Worm (Caenorhabditis elegans): ENCODE results near the gene fil-1.

The fil-1 gene

DNA sequence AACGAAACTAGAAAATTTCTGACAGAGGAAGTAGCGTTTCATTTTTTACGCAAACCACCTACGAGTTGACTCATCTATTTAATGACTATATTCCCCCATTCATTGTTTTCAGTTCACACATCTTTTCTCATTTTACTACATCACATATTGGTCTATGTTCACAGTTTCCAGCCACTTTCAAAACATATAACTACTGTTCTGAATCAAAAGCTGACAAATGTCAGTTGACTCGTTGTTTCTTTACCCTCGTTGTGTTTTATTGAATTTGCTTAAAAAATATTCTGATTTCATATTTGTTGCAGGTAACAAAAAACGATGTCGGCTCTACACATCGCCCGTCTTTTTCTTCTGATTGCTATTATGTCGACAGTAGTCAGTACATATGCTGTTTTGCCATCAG, 22.5 kb upstream of the fil-1 start, which contains the start of gene nlp-59:
Gene nlp-59 (plus strand): TSS at position 301 of the 400 bp plus-strand sequence.
- TF ChIP-seq tbx-11 (GFP tag; IDR thresholded peaks at IDR 0.05) (no peak), hmbx-1 (tag; optimal IDR thresholded peaks at IDR 0.05) (no peak), aly-1 (tag; optimal IDR thresholded peaks at IDR 0.05) (no peak), ceh-13 (GFP tag; optimal IDR thresholded peaks at IDR 0.05) (no peak)

DNA sequence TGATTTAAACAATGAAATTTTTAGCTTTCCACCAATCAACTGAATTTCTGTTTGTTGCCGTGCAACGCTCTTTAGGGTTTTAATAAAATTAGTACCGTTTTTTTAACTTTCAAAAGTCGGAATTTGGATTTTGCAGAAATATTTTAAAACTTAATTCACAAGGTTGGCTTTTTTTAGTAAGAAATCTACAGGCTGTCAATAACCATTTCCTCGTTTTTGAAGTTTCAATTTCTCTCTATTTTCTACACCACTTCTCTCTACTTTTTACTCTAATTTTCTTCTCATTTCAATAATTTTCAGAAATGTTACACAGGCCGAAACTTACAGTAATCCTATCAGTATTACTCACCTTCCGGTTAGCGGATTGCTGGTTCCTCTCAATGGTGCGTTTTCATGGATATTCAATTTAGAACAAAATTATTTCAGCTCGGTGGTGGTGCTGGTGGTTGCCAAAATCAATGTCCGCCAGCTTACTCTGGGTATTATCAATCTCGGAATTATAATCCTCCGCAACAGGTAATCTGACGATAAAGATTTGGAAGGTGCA, 15.4 kb upstream of the fil-1 start, which contains the start of the genes grd-12 and F02D8.1:
Gene grd-12 (plus strand): TSS at position 301 of the 547 bp plus-strand sequence.
Gene F02D8.1 (minus strand): TSS at position 497 of the 547 bp plus-strand sequence.
- TF ChIP-seq sea-1 (GFP tag; conservative IDR thresholded peaks at IDR 0.05) = no peak
- no peak for TF ChIP-seq ceh-36 (tag; optimal IDR thresholded peaks at IDR 0.05)
- TF ChIP-seq pes-1 (GFP tag; IDR thresholded peaks at IDR 0.05) = no peak
- no peak for TF ChIP-seq aly-1 (tag; optimal IDR thresholded peaks at IDR 0.05)

DNA sequence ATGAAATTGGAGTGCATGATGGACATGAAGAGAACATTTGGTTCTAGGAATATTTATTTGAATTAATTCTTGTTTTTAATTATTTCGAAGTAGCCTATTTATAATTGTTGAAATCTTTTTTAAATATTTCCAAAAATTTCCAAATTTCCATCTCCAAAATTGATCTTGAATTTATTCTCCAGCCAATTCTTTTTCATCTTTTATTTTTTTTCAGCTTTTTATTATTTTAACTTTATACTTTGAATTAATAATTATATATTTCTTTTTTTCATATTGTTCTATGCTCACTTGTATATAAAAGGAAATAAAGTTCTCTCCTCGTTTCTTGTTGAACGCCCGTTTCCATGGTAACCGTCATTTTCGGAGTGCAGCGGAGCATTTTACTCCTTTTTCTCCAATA, 13.7 kb upstream of the fil-1 start, which contains the start of gene xbx-1:
Gene xbx-1 (plus strand): TSS at position 301 of the 400 bp plus-strand sequence.
- no peak for TF ChIP-seq hmg-4 (GFP tag; optimal IDR thresholded peaks at IDR 0.05)
- TF ChIP-seq F13C5.2 (tag; optimal IDR thresholded peaks at IDR 0.05) = no peak
- TF ChIP-seq ceh-13 (GFP tag; optimal IDR thresholded peaks at IDR 0.05) = no peak
- no peak for TF ChIP-seq tra-4 (tag; optimal IDR thresholded peaks at IDR 0.05)
- no peak for TF ChIP-seq ets-7 (tag; optimal IDR thresholded peaks at IDR 0.05)
- no peak for TF ChIP-seq hmbx-1 (tag; optimal IDR thresholded peaks at IDR 0.05)
- no peak for TF ChIP-seq tbx-37 (GFP tag; conservative IDR thresholded peaks at IDR 0.05)

DNA sequence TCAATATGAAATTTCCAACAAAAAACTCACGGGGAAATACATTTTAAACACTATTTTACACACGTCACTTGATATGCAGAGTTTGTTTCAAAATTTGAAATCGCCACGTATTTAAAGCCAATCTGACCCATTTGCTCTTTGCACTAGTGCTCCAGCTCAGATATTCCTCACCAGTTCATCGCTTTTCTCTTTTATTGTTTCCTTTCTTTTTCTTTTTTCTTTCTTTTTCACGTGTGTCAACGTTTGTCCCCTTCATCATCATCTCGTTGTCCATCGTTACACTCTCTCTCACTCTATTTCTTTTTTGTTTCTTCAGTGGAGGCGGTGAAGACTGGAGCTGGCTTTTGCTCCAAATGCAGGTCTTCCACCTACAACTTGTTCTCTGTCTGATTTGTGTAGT, 9.0 kb upstream of the fil-1 start, which contains the start of gene F02D8.4:
Gene F02D8.4 (plus strand): TSS at position 301 of the 400 bp plus-strand sequence.
- TF ChIP-seq tbx-37 (GFP tag; conservative IDR thresholded peaks at IDR 0.05) (no peak), ceh-36 (tag; optimal IDR thresholded peaks at IDR 0.05) (no peak), aly-1 (tag; optimal IDR thresholded peaks at IDR 0.05) (no peak), ets-7 (tag; optimal IDR thresholded peaks at IDR 0.05) (no peak), hmg-4 (GFP tag; optimal IDR thresholded peaks at IDR 0.05) (no peak), tra-4 (tag; optimal IDR thresholded peaks at IDR 0.05) (no peak), flt-1 (GFP tag; IDR thresholded peaks at IDR 0.05) (no peak), pes-1 (GFP tag; IDR thresholded peaks at IDR 0.05) (no peak), sea-1 (GFP tag; conservative IDR thresholded peaks at IDR 0.05) (no peak), ama-1 (optimal IDR thresholded peaks at IDR 0.05) (no peak), scrt-1 (GFP tag; IDR thresholded peaks at IDR 0.05) (no peak), tbx-11 (GFP tag; IDR thresholded peaks at IDR 0.05) (no peak), B0310.2 (tag; optimal IDR thresholded peaks at IDR 0.05) (no peak), F13C5.2 (tag; optimal IDR thresholded peaks at IDR 0.05) (no peak), hnd-1 (tag; optimal IDR thresholded peaks at IDR 0.05) (no peak), hmbx-1 (tag; optimal IDR thresholded peaks at IDR 0.05) (no peak), ceh-13 (GFP tag; optimal IDR thresholded peaks at IDR 0.05) (no peak)

ce11 chrV:14990843-14991242, 2.8 kb upstream of the fil-1 start, which contains the start of the genes cdt-2 and T01C3.2:
TSS of gene cdt-2 (minus strand) at chrV:14991126.
TSS of gene T01C3.2 (plus strand) at chrV:14991168.
- no peak for TF ChIP-seq hmg-4 (GFP tag; optimal IDR thresholded peaks at IDR 0.05)
- TF ChIP-seq ama-1 (optimal IDR thresholded peaks at IDR 0.05) = no peak
- TF ChIP-seq B0310.2 (tag; optimal IDR thresholded peaks at IDR 0.05) = no peak
- TF ChIP-seq tra-4 (tag; optimal IDR thresholded peaks at IDR 0.05) = no peak
- no peak for TF ChIP-seq tbx-37 (GFP tag; conservative IDR thresholded peaks at IDR 0.05)
- TF ChIP-seq flt-1 (GFP tag; IDR thresholded peaks at IDR 0.05) = no peak
- TF ChIP-seq pes-1 (GFP tag; IDR thresholded peaks at IDR 0.05) = no peak
- no peak for TF ChIP-seq F13C5.2 (tag; optimal IDR thresholded peaks at IDR 0.05)
- TF ChIP-seq tbx-11 (GFP tag; IDR thresholded peaks at IDR 0.05) = no peak

DNA sequence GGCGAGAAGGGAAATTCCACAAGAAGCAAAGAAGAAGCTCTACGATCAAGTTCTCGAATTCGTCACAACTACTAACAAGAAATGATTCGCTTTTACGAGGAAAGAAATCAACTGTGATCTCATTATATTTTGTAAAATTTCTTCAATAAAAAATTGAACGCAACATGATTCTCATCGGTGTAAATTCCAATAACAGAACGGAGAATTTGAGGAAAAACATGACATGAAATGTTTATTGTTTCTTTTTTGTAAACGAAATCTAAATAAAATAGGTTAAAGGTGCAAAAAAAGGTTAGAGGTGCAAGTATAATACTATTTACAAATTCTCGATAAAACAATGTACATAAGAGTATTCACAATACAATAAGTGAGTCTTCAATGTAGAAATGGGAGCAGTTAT, 2.1 kb upstream of the fil-1 start:
- TF ChIP-seq pes-1 (GFP tag; IDR thresholded peaks at IDR 0.05) = no peak
- no peak for TF ChIP-seq ama-1 (optimal IDR thresholded peaks at IDR 0.05)
- TF ChIP-seq hmg-4 (GFP tag; optimal IDR thresholded peaks at IDR 0.05) = no peak
- TF ChIP-seq flt-1 (GFP tag; IDR thresholded peaks at IDR 0.05) = no peak
- no peak for TF ChIP-seq ceh-36 (tag; optimal IDR thresholded peaks at IDR 0.05)
- TF ChIP-seq tbx-11 (GFP tag; IDR thresholded peaks at IDR 0.05) = no peak
- no peak for TF ChIP-seq ets-7 (tag; optimal IDR thresholded peaks at IDR 0.05)
- TF ChIP-seq aly-1 (tag; optimal IDR thresholded peaks at IDR 0.05) = no peak
- no peak for TF ChIP-seq B0310.2 (tag; optimal IDR thresholded peaks at IDR 0.05)
- no peak for TF ChIP-seq tbx-37 (GFP tag; conservative IDR thresholded peaks at IDR 0.05)
- no peak for TF ChIP-seq hnd-1 (tag; optimal IDR thresholded peaks at IDR 0.05)
- no peak for TF ChIP-seq hmbx-1 (tag; optimal IDR thresholded peaks at IDR 0.05)
- no peak for TF ChIP-seq ceh-13 (GFP tag; optimal IDR thresholded peaks at IDR 0.05)

ce11 chrV:14992627-14993117, 966 bp upstream of the fil-1 start, which contains the start of gene T01C3.3:
TSS of gene T01C3.3 (minus strand) at chrV:14992677.
- TF ChIP-seq ama-1 (optimal IDR thresholded peaks at IDR 0.05) (no peak), flt-1 (GFP tag; IDR thresholded peaks at IDR 0.05) (no peak), scrt-1 (GFP tag; IDR thresholded peaks at IDR 0.05) (no peak), ceh-36 (tag; optimal IDR thresholded peaks at IDR 0.05) (no peak), B0310.2 (tag; optimal IDR thresholded peaks at IDR 0.05) (no peak), hmg-4 (GFP tag; optimal IDR thresholded peaks at IDR 0.05) (no peak), F13C5.2 (tag; optimal IDR thresholded peaks at IDR 0.05) (no peak), tra-4 (tag; optimal IDR thresholded peaks at IDR 0.05) (no peak), ets-7 (tag; optimal IDR thresholded peaks at IDR 0.05) (no peak)

- TF ChIP-seq hmbx-1 (tag; optimal IDR thresholded peaks at IDR 0.05) (no peak), sea-1 (GFP tag; conservative IDR thresholded peaks at IDR 0.05) (no peak), ceh-36 (tag; optimal IDR thresholded peaks at IDR 0.05) (no peak), tra-4 (tag; optimal IDR thresholded peaks at IDR 0.05) (no peak), scrt-1 (GFP tag; IDR thresholded peaks at IDR 0.05) (no peak), pes-1 (GFP tag; IDR thresholded peaks at IDR 0.05) (no peak), hmg-4 (GFP tag; optimal IDR thresholded peaks at IDR 0.05) (no peak), tbx-11 (GFP tag; IDR thresholded peaks at IDR 0.05) (no peak), ets-7 (tag; optimal IDR thresholded peaks at IDR 0.05) (no peak), ceh-13 (GFP tag; optimal IDR thresholded peaks at IDR 0.05) (no peak), aly-1 (tag; optimal IDR thresholded peaks at IDR 0.05) (no peak), hnd-1 (tag; optimal IDR thresholded peaks at IDR 0.05) (no peak), F13C5.2 (tag; optimal IDR thresholded peaks at IDR 0.05) (no peak), flt-1 (GFP tag; IDR thresholded peaks at IDR 0.05) (no peak), ama-1 (optimal IDR thresholded peaks at IDR 0.05) (no peak), tbx-37 (GFP tag; conservative IDR thresholded peaks at IDR 0.05) (no peak), B0310.2 (tag; optimal IDR thresholded peaks at IDR 0.05) (no peak)
Measured at ce11 chrV:14996236-14996635, 2.6 kb downstream of the fil-1 start, which contains the start of gene irld-14. TSS of gene irld-14 (plus strand) at chrV:14996536.

All from whole organism, early embryonic.